Worm (Caenorhabditis elegans) whole organism, L4/young adult: ENCODE measurements around the gene C35D10.8.

ENCODE experiments used
- W03F9.2 ChIP-seq: fragments of 150-350 bp; optimal IDR thresholded peaks from 2 replicates; lab custom pipeline; 2014; ENCODE audit warnings: missing biosample characterization, missing genetic modification characterization
- dao-5 ChIP-seq: sonication (generic microtip); optimal IDR thresholded peaks from 2 replicates; lab custom pipeline; 2016; ENCODE audit warnings: missing genotype, missing genetic modification characterization, moderate library complexity, missing compliant biosample characterization
- him-1 ChIP-seq: sonication (generic microtip); optimal IDR thresholded peaks from 2 replicates; lab custom pipeline; 2016; ENCODE audit warnings: missing genotype, missing genetic modification reagents, missing genetic modification characterization, missing compliant biosample characterization

C35D10.8 gene

DNA sequence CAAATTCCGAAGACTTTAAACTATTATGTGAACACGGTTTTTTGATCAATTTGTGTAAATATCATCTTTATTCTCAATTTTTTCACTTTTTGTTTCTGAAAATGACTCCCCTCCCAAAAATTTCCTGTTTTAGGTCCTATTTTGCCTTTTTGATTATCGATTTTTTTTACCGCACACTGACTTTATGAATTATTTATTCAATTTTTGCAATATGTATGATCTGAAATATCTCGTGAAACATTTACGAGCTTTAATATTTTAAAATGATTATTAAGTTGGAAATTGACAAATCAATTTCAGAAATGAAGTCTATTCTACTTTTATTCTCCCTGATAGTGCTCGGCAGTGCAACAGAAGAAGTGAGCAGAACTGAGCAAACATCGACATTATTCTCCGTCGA lies 24.4 kb downstream of the C35D10.8 start, which contains the start of gene C35D10.1:
Gene C35D10.1 (plus strand): TSS at position 301 of the 400 bp plus-strand sequence.
- TF ChIP-seq him-1 (tag; lab: Kevin White, UChicago) (no peak), W03F9.2 (tag; lab: Kevin White, UChicago) (no peak), dao-5 (tag; lab: Kevin White, UChicago) (no peak)

DNA sequence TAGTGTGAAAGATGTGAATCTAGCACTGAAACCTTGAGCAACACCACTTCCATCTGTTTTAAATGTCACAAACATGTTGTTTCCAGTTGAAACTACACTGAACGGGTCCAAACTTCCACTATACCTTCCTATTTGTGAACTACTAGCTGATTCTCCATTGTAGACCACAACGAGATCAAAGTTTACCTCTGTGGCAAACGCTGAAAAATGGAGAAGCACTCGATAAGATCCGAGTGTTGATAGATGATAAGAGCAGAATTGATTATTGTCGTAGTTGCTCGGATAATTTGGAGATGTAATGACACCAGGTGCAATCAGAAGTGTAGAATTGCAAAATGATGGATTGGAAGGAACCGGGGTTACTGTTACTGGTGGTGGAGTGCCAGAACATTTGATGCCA lies 26.9 kb downstream of the C35D10.8 start:
- TF ChIP-seq W03F9.2 (tag; lab: Kevin White, UChicago), result no peak
- TF ChIP-seq dao-5 (tag; lab: Kevin White, UChicago), result no peak
- TF ChIP-seq him-1 (tag; lab: Kevin White, UChicago), result no peak

DNA sequence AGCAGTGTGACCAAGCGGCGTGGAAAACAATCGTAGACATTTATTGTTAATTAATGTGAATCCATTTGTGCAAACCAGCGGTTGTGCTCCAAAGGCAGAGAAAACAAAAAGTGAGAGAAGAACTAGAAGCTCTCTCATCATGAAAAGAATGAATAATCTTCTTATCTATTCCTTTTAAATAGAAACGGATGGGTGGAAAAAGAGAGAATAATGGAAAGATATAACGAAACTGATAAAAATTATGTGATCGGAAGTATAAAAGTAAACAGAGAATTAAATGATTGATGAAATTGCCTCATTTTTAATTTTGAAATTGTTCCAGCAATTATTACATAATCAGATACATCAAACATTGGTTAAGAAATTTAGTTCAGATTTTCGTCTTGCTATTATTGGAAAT lies 28.4 kb downstream of the C35D10.8 start, which contains the start of gene clec-5:
Gene clec-5 (minus strand): TSS at position 178 of the 400 bp plus-strand sequence.
- TF ChIP-seq him-1 (tag; lab: Kevin White, UChicago), result no peak
- no peak for TF ChIP-seq dao-5 (tag; lab: Kevin White, UChicago)
- TF ChIP-seq W03F9.2 (tag; lab: Kevin White, UChicago), result no peak

DNA sequence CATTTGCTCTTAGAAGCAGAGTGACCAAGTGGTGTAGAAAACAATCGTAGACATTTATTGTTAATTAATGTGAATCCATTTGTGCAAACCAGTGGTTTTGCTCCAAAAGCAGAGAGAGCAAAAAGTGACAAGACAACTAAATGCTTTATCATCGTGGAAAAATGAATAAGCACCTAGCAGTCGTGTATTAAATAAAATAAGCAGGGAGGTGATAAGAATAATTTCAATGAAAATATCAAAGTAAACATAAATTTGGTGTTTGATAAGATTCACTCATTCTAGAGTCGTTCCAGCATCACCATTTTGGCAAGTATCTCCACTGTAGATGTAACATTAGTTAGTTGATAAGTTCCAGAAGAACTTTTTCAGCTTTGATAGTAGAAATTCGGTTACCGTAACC lies 32.3 kb downstream of the C35D10.8 start, which contains the start of gene clec-6:
Gene clec-6 (minus strand): TSS at position 154 of the 400 bp plus-strand sequence.
- TF ChIP-seq him-1 (tag; lab: Kevin White, UChicago), result no peak
- TF ChIP-seq dao-5 (tag; lab: Kevin White, UChicago), result no peak
- TF ChIP-seq W03F9.2 (tag; lab: Kevin White, UChicago), result no peak

DNA sequence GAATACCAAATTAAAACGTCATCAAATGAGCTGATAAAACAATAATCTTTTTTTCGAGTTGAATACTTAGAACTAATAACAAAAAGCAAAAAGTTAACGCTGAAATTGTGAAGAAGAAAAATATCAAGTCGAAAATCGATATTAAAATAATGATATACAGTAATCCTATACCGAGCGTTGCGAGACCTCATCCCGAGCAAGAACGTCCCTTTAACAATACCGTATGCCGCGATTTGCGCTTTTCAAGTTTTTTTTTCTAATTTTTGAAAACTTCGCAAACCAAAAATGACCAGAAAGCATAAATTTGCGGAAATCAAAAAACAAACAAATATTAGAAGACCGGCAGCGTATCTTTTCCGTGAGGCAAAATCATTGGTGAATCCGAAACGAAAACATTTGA lies 36.0 kb downstream of the C35D10.8 start, which contains the start of gene F26F4.5:
Gene F26F4.5 (minus strand): TSS at position 256 of the 400 bp plus-strand sequence.
- TF ChIP-seq him-1 (tag; lab: Kevin White, UChicago) (no peak), dao-5 (tag; lab: Kevin White, UChicago) (no peak), W03F9.2 (tag; lab: Kevin White, UChicago) (no peak)

DNA sequence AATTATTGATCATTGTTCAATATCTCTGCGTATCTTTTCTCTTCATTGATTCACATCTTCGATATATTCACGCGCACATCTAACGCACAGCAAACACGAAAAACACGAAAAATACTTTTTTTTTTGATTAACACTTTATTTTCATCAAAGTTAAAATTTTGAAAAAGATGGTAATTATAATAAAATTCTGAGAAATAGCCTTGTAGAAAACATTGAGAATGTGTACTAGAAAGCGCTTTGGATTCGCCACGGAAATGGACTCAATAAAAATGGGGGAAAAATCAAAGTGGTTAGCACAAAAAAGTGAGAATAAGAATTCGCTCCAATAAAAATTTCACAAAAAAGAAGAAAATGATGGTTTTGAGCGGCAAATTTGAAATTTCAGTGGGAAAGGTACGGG lies 38.5 kb downstream of the C35D10.8 start, which contains the start of gene F26F4.6:
Gene F26F4.6 (minus strand): TSS at position 101 of the 400 bp plus-strand sequence.
- TF ChIP-seq W03F9.2 (tag; lab: Kevin White, UChicago) (no peak), dao-5 (tag; lab: Kevin White, UChicago) (no peak), him-1 (tag; lab: Kevin White, UChicago) (no peak)

DNA sequence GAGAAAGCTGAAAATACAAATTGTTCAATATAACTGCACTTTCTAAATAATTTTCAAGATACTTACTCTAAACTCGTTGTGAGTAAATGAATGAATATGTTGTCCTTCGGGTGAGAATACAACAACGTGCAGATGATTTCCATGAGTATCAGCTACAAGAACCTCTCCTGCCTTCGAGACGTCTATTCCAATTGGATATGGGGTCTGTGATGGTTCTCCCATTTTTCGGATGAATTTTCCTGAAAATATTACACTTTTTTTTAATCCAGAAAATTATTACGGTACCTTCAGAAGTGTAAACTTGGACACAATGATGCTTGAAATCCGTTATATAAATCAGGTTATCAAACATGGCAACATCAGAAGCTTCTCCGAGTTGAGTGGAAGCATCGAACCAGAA lies 40.3 kb downstream of the C35D10.8 start:
- TF ChIP-seq him-1 (tag; lab: Kevin White, UChicago), result no peak
- no peak for TF ChIP-seq W03F9.2 (tag; lab: Kevin White, UChicago)
- no peak for TF ChIP-seq dao-5 (tag; lab: Kevin White, UChicago)

DNA sequence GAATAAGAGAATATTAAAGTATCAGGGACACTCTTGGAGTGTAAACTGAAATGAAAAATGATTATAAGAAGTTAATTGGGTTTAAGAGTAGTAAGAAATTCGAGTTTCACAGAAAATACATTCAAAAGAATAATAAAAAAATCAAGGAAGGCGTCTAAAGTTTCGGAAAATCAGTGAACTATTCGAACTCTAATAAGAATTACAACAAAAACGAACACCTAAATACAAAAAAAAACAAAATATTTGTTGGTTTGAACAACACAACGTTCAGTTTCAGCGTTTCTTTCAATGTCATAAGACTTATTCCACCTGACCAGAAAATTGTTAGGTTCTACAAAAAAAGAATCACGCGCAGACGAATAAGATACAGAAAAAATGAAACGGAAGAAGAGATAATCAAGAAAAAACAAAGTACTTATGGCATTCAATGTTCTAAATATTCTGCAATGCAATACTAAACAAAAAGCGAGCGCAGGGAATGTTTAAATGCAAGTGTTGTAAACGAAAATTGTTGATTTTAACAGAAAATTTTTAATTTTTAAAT lies 44.1 kb downstream of the C35D10.8 start, which contains the start of gene nhl-2:
Gene nhl-2 (minus strand): TSS at position 51 of the 544 bp plus-strand sequence.
- no peak for TF ChIP-seq dao-5 (tag; lab: Kevin White, UChicago)
- no peak for TF ChIP-seq him-1 (tag; lab: Kevin White, UChicago)
- no peak for TF ChIP-seq W03F9.2 (tag; lab: Kevin White, UChicago)

DNA sequence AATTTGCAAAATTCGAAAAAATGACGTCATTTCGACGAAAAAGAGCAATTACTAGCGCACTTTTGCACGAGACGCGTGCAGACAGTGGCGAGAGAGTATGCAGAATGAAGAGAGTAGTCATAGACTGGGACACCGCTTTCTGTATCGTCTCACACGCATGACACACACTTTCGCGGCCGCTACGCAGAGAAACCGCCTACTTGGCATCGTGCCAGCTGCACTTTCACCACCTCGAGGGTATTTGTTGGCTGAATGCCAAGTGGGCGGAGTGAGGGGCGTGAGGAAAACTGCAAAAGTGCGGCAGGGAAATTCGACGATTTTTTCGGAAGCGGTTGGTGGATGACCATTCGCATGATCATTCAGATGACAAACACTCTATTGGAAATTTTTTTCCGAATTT lies 44.7 kb downstream of the C35D10.8 start:
- TF ChIP-seq dao-5 (tag; lab: Kevin White, UChicago) (no peak), him-1 (tag; lab: Kevin White, UChicago) (peak; percentile 98), W03F9.2 (tag; lab: Kevin White, UChicago) (peak; percentile 95)

DNA sequence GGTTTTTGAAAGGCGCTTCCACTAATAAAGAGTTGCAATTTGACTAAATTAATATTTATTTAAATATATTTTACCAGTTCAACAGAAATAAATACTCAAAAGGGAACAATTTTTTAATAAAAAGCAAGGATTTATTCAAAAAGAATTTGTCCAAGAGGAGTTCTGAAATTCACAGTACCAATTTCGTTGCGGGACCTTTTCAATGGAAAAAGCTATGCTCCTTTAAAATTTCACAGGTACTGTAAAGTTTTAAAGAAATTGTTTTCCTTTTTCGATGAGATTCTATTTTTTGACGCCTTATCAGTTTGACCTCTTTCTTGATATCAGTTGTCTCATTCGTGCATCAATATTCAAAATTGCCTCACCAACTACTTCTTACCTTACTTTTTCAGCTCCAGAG lies 45.2 kb downstream of the C35D10.8 start, which contains the start of gene tag-340:
Gene tag-340 (plus strand): TSS at position 249 of the 400 bp plus-strand sequence.
- TF ChIP-seq W03F9.2 (tag; lab: Kevin White, UChicago) (no peak), him-1 (tag; lab: Kevin White, UChicago) (no peak), dao-5 (tag; lab: Kevin White, UChicago) (no peak)

DNA sequence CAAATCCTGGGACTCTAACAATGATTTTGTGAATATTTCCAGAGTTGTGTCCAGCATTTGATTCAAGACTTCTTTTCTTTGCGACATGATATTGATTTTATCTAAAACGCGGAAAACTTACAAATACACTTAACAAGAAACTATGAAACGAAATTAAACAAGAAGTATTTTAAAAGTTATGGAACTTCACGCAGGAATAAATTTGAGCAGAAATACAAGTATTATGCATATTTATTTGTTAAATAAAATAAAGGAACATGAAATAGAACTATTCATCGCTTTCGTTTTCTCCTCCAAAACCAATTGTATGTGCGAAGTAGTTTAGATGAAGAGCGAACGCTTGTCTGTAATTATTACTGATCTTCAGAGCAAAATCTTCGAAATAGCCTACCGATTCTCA lies 48.8 kb downstream of the C35D10.8 start, which contains the start of gene kbp-2:
Gene kbp-2 (minus strand): TSS at position 101 of the 400 bp plus-strand sequence.
- TF ChIP-seq W03F9.2 (tag; lab: Kevin White, UChicago), result no peak
- TF ChIP-seq him-1 (tag; lab: Kevin White, UChicago), result no peak

DNA sequence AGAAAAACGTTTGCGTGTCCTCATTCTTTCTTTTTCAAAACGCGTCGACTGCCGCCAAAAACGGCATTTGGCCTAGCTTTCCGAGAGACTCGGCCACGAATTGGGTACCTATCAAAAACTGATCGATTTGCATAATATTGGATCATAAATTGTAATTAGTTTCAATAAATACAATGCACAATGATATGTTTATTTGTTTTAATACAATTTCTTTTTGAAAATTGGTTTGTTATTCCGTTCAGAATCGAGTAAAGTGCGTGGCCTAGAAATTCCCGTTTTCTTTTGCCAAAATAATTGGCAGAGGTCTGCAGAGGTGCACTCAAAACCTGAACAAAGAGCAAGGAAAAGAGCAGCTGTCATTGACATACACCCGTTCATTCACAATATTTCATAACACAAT lies 50.4 kb downstream of the C35D10.8 start, which contains the start of gene F26F4.8:
Gene F26F4.8 (minus strand): TSS at position 69 of the 400 bp plus-strand sequence.
- TF ChIP-seq him-1 (tag; lab: Kevin White, UChicago) (no peak), W03F9.2 (tag; lab: Kevin White, UChicago) (no peak), dao-5 (tag; lab: Kevin White, UChicago) (no peak)
